Fruit fly (Drosophila melanogaster) whole organism, embryonic: ENCODE results near the gene CG15332.

Experiments used
- Atf6 ChIP-seq: fragments of 200-800 bp; sonication (Bioruptor generic); IDR thresholded peaks from 2 replicates; pipeline ENCODE4 v1.3.6; 2022; ENCODE audit warnings: missing biosample characterization, missing genetic modification characterization
- CG10147 ChIP-seq: fragments of 200-800 bp; sonication (Bioruptor generic); optimal IDR thresholded peaks from 2 replicates; lab custom pipeline; 2019; ENCODE audit warnings: missing biosample characterization, mild to moderate bottlenecking, missing genetic modification characterization, moderate library complexity
- CG10274 ChIP-seq: fragments of 200-800 bp; sonication (Bioruptor generic); optimal IDR thresholded peaks from 3 replicates; lab custom pipeline; 2017; ENCODE audit warnings: missing biosample characterization, mild to moderate bottlenecking, missing genetic modification characterization
- CG11247 ChIP-seq: fragments of 200-800 bp; sonication (Bioruptor generic); IDR thresholded peaks from 2 replicates; pipeline ENCODE4 v1.3.6; 2022; ENCODE audit warnings: missing biosample characterization, missing genetic modification characterization
- CG11696 ChIP-seq: fragments of 200-800 bp; sonication (Bioruptor generic); IDR thresholded peaks from 2 replicates; pipeline ENCODE4 v1.3.6; 2022; ENCODE audit warnings: missing biosample characterization, missing genetic modification characterization
- CG11723 ChIP-seq: fragments of 200-800 bp; sonication (Bioruptor generic); optimal IDR thresholded peaks from 2 replicates; lab custom pipeline; 2017; ENCODE audit warnings: missing biosample characterization, mild to moderate bottlenecking, missing genetic modification characterization
- CG12236 ChIP-seq: fragments of 200-800 bp; sonication (Bioruptor generic); optimal IDR thresholded peaks from 2 replicates; lab custom pipeline; 2016; ENCODE audit warnings: missing biosample characterization, missing genetic modification characterization
- CG12769 ChIP-seq: fragments of 200-800 bp; sonication (Bioruptor generic); optimal IDR thresholded peaks from 2 replicates; lab custom pipeline; 2019; ENCODE audit warnings: missing biosample characterization, mild to moderate bottlenecking, missing genetic modification characterization, moderate library complexity
- CG13287 ChIP-seq: fragments of 200-800 bp; sonication (Bioruptor generic); IDR thresholded peaks from 2 replicates; pipeline ENCODE4 v1.3.6; 2022; ENCODE audit warnings: missing biosample characterization, missing genetic modification characterization; ENCODE audit not compliant: partially characterized antibody
- CG15011 ChIP-seq: fragments of 200-800 bp; sonication (Bioruptor generic); optimal IDR thresholded peaks from 3 replicates; lab custom pipeline; 2018; ENCODE audit warnings: missing biosample characterization, mild to moderate bottlenecking, missing genetic modification characterization
- CG15073 ChIP-seq: fragments of 200-800 bp; sonication (Bioruptor generic); optimal IDR thresholded peaks from 2 replicates; lab custom pipeline; 2016; ENCODE audit warnings: missing biosample characterization, missing genetic modification characterization
- CG15269 ChIP-seq: fragments of 200-800 bp; sonication (Bioruptor generic); optimal IDR thresholded peaks from 2 replicates; lab custom pipeline; 2018; ENCODE audit warnings: missing biosample characterization, mild to moderate bottlenecking, missing genetic modification characterization, moderate library complexity
- CG15514 ChIP-seq: fragments of 200-800 bp; sonication (Bioruptor generic); optimal IDR thresholded peaks from 3 replicates; lab custom pipeline; 2017; ENCODE audit warnings: missing biosample characterization, missing genetic modification characterization, mild to moderate bottlenecking, moderate library complexity, missing genetic modification reagents
- CG1603 ChIP-seq: fragments of 200-800 bp; sonication (Bioruptor generic); optimal IDR thresholded peaks from 2 replicates; lab custom pipeline; 2019; ENCODE audit warnings: missing biosample characterization, mild to moderate bottlenecking, missing genetic modification characterization, moderate library complexity
- CG17385 ChIP-seq: fragments of 200-800 bp; sonication (Bioruptor generic); optimal IDR thresholded peaks from 3 replicates; lab custom pipeline; 2018; ENCODE audit warnings: missing biosample characterization, mild to moderate bottlenecking, missing genetic modification characterization
- CG17612 ChIP-seq: fragments of 200-800 bp; sonication (Bioruptor generic); IDR thresholded peaks from 2 replicates; pipeline ENCODE4 v1.3.6; 2022; ENCODE audit warnings: missing biosample characterization, missing genetic modification characterization
- CG18476 ChIP-seq: fragments of 200-800 bp; sonication (Bioruptor generic); optimal IDR thresholded peaks from 2 replicates; lab custom pipeline; 2016; ENCODE audit warnings: missing biosample characterization, mild to moderate bottlenecking, missing genetic modification characterization
- CG2116 ChIP-seq: fragments of 200-800 bp; sonication (Bioruptor generic); optimal IDR thresholded peaks from 3 replicates; lab custom pipeline; 2018; ENCODE audit warnings: missing biosample characterization, mild to moderate bottlenecking, missing genetic modification characterization
- CG31388 ChIP-seq: fragments of 200-800 bp; sonication (Bioruptor generic); optimal IDR thresholded peaks from 2 replicates; lab custom pipeline; 2016; ENCODE audit warnings: missing biosample characterization, missing genetic modification characterization
- CG3838 ChIP-seq: fragments of 200-800 bp; sonication (Bioruptor generic); optimal IDR thresholded peaks from 3 replicates; lab custom pipeline; 2016; ENCODE audit warnings: missing biosample characterization, missing genetic modification characterization
- CG3847 ChIP-seq: fragments of 200-800 bp; sonication (Bioruptor generic); IDR thresholded peaks from 2 replicates; pipeline ENCODE4 v1.3.6; 2022; ENCODE audit warnings: missing biosample characterization, missing genetic modification characterization
- CG6254 ChIP-seq: fragments of 200-800 bp; sonication (Bioruptor generic); optimal IDR thresholded peaks from 3 replicates; lab custom pipeline; 2017; ENCODE audit warnings: mild to moderate bottlenecking, missing biosample characterization, missing genetic modification reagents, missing genetic modification characterization
- CG6654 ChIP-seq: fragments of 200-800 bp; sonication (Bioruptor generic); optimal IDR thresholded peaks from 2 replicates; lab custom pipeline; 2017; ENCODE audit warnings: missing biosample characterization, mild to moderate bottlenecking, missing genetic modification characterization
- CG6683 ChIP-seq: fragments of 200-800 bp; sonication (Bioruptor generic); optimal IDR thresholded peaks from 2 replicates; lab custom pipeline; 2017; ENCODE audit warnings: missing biosample characterization, mild to moderate bottlenecking, missing genetic modification characterization, missing genetic modification reagents
- CG7271 ChIP-seq: fragments of 200-800 bp; sonication (Bioruptor generic); optimal IDR thresholded peaks from 2 replicates; lab custom pipeline; 2018; ENCODE audit warnings: missing biosample characterization, mild to moderate bottlenecking, missing genetic modification characterization, moderate library complexity
- CG8089 ChIP-seq: fragments of 200-800 bp; sonication (Bioruptor generic); optimal IDR thresholded peaks from 3 replicates; lab custom pipeline; 2016; ENCODE audit warnings: missing biosample characterization, missing genetic modification characterization
- CG8281 ChIP-seq: fragments of 200-800 bp; sonication (Bioruptor generic); optimal IDR thresholded peaks from 2 replicates; lab custom pipeline; 2018; ENCODE audit warnings: missing biosample characterization, mild to moderate bottlenecking, missing genetic modification characterization, moderate library complexity
- CG8944 ChIP-seq: fragments of 200-800 bp; sonication (Bioruptor generic); optimal IDR thresholded peaks from 3 replicates; lab custom pipeline; 2016; ENCODE audit warnings: missing biosample characterization, missing genetic modification characterization
- CoRest ChIP-seq: fragments of 200-800 bp; sonication (Bioruptor generic); optimal IDR thresholded peaks from 3 replicates; lab custom pipeline; 2018; ENCODE audit warnings: missing biosample characterization, mild to moderate bottlenecking, missing genetic modification characterization, moderate library complexity
- Ets97D ChIP-seq: fragments of 200-800 bp; sonication (Bioruptor generic); optimal IDR thresholded peaks from 3 replicates; lab custom pipeline; 2016; ENCODE audit warnings: missing biosample characterization, missing genetic modification characterization
- Fer1 ChIP-seq: fragments of 200-800 bp; sonication (Bioruptor generic); optimal IDR thresholded peaks from 2 replicates; lab custom pipeline; 2017; ENCODE audit warnings: missing biosample characterization, mild to moderate bottlenecking, missing genetic modification characterization
- HLH4C ChIP-seq: fragments of 200-800 bp; sonication (Bioruptor generic); IDR thresholded peaks from 3 replicates; pipeline ENCODE4 v1.3.6; 2022; ENCODE audit warnings: missing biosample characterization, missing genetic modification characterization; ENCODE audit not compliant: partially characterized antibody
- NK7.1 ChIP-seq: fragments of 200-800 bp; sonication (Bioruptor generic); optimal IDR thresholded peaks from 3 replicates; lab custom pipeline; 2016; ENCODE audit warnings: missing biosample characterization, missing genetic modification characterization
- Opbp ChIP-seq: fragments of 200-800 bp; sonication (Bioruptor generic); IDR thresholded peaks from 3 replicates; pipeline ENCODE4 v1.3.6; 2022; ENCODE audit warnings: missing biosample characterization, missing genetic modification characterization; ENCODE audit not compliant: partially characterized antibody
- Optix ChIP-seq: fragments of 200-800 bp; sonication (Bioruptor generic); IDR thresholded peaks from 3 replicates; pipeline ENCODE4 v1.3.6; 2022; ENCODE audit warnings: missing biosample characterization, missing genetic modification characterization
- bcd ChIP-seq: fragments of 200-800 bp; sonication (Bioruptor generic); optimal IDR thresholded peaks from 2 replicates; lab custom pipeline; 2017; ENCODE audit warnings: missing biosample characterization, mild to moderate bottlenecking, missing genetic modification characterization
- cato ChIP-seq: fragments of 200-800 bp; sonication (Bioruptor generic); optimal IDR thresholded peaks from 2 replicates; lab custom pipeline; 2016; ENCODE audit warnings: missing biosample characterization, missing genetic modification characterization, borderline replicate concordance
- chif ChIP-seq, 2 experiments: fragments of 200-800 bp; sonication (Bioruptor generic); optimal IDR thresholded peaks; 3 replicates each; lab custom pipeline; 2016; ENCODE audit warnings: missing biosample characterization in 2 of 2, missing genetic modification characterization in 2 of 2
- cwo ChIP-seq: fragments of 200-800 bp; sonication (Bioruptor generic); optimal IDR thresholded peaks from 3 replicates; lab custom pipeline; 2017; ENCODE audit warnings: missing biosample characterization, missing genetic modification characterization, mild to moderate bottlenecking, moderate library complexity, missing genetic modification reagents
- fd96Cb ChIP-seq: fragments of 200-800 bp; sonication (Bioruptor generic); optimal IDR thresholded peaks from 2 replicates; lab custom pipeline; 2018; ENCODE audit warnings: missing biosample characterization, mild to moderate bottlenecking, missing genetic modification characterization, moderate library complexity
- gem ChIP-seq: fragments of 200-800 bp; sonication (Bioruptor generic); optimal IDR thresholded peaks from 2 replicates; lab custom pipeline; 2019; ENCODE audit warnings: missing biosample characterization, mild to moderate bottlenecking, missing genetic modification characterization, moderate library complexity
- jumu ChIP-seq: fragments of 200-800 bp; sonication (Bioruptor generic); optimal IDR thresholded peaks from 3 replicates; lab custom pipeline; 2016; ENCODE audit warnings: missing biosample characterization, missing genetic modification characterization
- lola ChIP-seq, 3 experiments: fragments of >200 bp in 2 of 3; fragments of 200-800 bp in 1 of 3; sonication (Bioruptor generic) in 1 of 3; optimal IDR thresholded peaks; 2 replicates each; lab custom pipeline; 2017 to 2019; ENCODE audit warnings: missing biosample characterization in 3 of 3, missing genetic modification characterization in 3 of 3, mild to moderate bottlenecking in 1 of 3, moderate library complexity in 1 of 3
- mam ChIP-seq: fragments of 200-800 bp; sonication (Bioruptor generic); optimal IDR thresholded peaks from 3 replicates; lab custom pipeline; 2016; ENCODE audit warnings: missing biosample characterization, missing genetic modification characterization
- odd ChIP-seq: fragments of 200-800 bp; sonication (Bioruptor generic); optimal IDR thresholded peaks from 2 replicates; lab custom pipeline; 2017; ENCODE audit warnings: missing biosample characterization, mild to moderate bottlenecking, missing genetic modification characterization
- pb ChIP-seq: fragments of 200-800 bp; sonication (Bioruptor generic); optimal IDR thresholded peaks from 3 replicates; lab custom pipeline; 2016; ENCODE audit warnings: missing biosample characterization, missing genetic modification characterization
- pros ChIP-seq: fragments of 200-800 bp; sonication (Bioruptor generic); optimal IDR thresholded peaks from 3 replicates; lab custom pipeline; 2019; ENCODE audit warnings: missing biosample characterization, mild to moderate bottlenecking, missing genetic modification characterization, moderate library complexity
- sob ChIP-seq: fragments of 200-800 bp; sonication (Bioruptor generic); IDR thresholded peaks from 2 replicates; pipeline ENCODE4 v1.3.6; 2022; ENCODE audit warnings: missing biosample characterization, missing genetic modification characterization
- vfl ChIP-seq: fragments of 200-800 bp; sonication (Bioruptor generic); optimal IDR thresholded peaks from 2 replicates; lab custom pipeline; 2016; ENCODE audit warnings: missing biosample characterization, missing genetic modification characterization
- wor ChIP-seq: fragments of 200-800 bp; sonication (Bioruptor generic); IDR thresholded peaks from 2 replicates; pipeline ENCODE4 v1.3.6; 2022; ENCODE audit warnings: missing biosample characterization, missing genetic modification characterization

CG15332 gene

dm6 chrX:7946858-7947313 is 8.9 kb downstream of the CG15332 start, which contains the start of gene orion (continued):
- TF ChIP-seq fd96Cb (tag; lab: Kevin White, UChicago) = no peak
- no peak for TF ChIP-seq cwo (GFP tag; lab: Kevin White, UChicago)
- no peak for TF ChIP-seq CG17385 (GFP tag; lab: Kevin White, UChicago)
- TF ChIP-seq NK7.1 (GFP tag; lab: Kevin White, UChicago) = no peak
- TF ChIP-seq CG2116 = peak; percentile 42
- no peak for TF ChIP-seq mam (GFP tag; lab: Kevin White, UChicago)
- no peak for TF ChIP-seq jumu (GFP tag; lab: Kevin White, UChicago)
- TF ChIP-seq CG8281 (tag; lab: Kevin White, UChicago) = no peak
- peak; percentile 98 for TF ChIP-seq CG6254 (GFP tag; lab: Kevin White, UChicago)
- TF ChIP-seq CG7271 (tag; lab: Kevin White, UChicago) = no peak
- peak; percentile 84; the same call in 2 of the 3 replicates for TF ChIP-seq Opbp (GFP tag; lab: Robert Waterston, UW)
- no peak for TF ChIP-seq Ets97D (GFP tag; lab: Kevin White, UChicago)
- no peak for TF ChIP-seq pb
- peak; percentile 68 for TF ChIP-seq CG3838 (GFP tag; lab: Kevin White, UChicago)
- no peak for TF ChIP-seq wor (GFP tag; lab: Robert Waterston, UW)
- no peak for TF ChIP-seq cato (GFP tag; lab: Kevin White, UChicago)
- no peak for TF ChIP-seq CG15269 (tag; lab: Kevin White, UChicago)
- peak; percentile 86 for TF ChIP-seq CG13287
- no peak for TF ChIP-seq CG10274 (GFP tag; lab: Kevin White, UChicago)
- TF ChIP-seq lola (GFP tag; optimal IDR thresholded peaks at IDR 0.05; lab: Kevin White, UChicago) = no peak
- TF ChIP-seq CG6654 (GFP tag; lab: Kevin White, UChicago) = no peak
- TF ChIP-seq Fer1 (GFP tag; lab: Kevin White, UChicago) = peak; percentile 58
- TF ChIP-seq CG15514 (GFP tag; lab: Kevin White, UChicago) = peak; percentile 55
- TF ChIP-seq CG3847 (GFP tag; lab: Robert Waterston, UW) = peak; percentile 32; the same call in 1 of the 2 replicates
- no peak for TF ChIP-seq CG8089
- no peak for TF ChIP-seq CG18476 (GFP tag; lab: Kevin White, UChicago)
- TF ChIP-seq CG10147 (GFP tag; lab: Kevin White, UChicago) = no peak
- TF ChIP-seq HLH4C (GFP tag; lab: Robert Waterston, UW) = peak; percentile 72
- no peak for TF ChIP-seq odd (GFP tag; lab: Kevin White, UChicago)
- TF ChIP-seq CG12236 = no peak
- TF ChIP-seq sob = peak; percentile 56
- no peak for TF ChIP-seq CG15011
- no peak for TF ChIP-seq CG15073 (GFP tag; lab: Kevin White, UChicago)
- no peak for TF ChIP-seq chif (GFP tag; optimal IDR thresholded peaks at IDR 0.05; lab: Kevin White, UChicago)
- no peak for TF ChIP-seq CG1603 (tag; lab: Kevin White, UChicago)
- no peak for TF ChIP-seq CG6683 (GFP tag; lab: Kevin White, UChicago)
- no peak for TF ChIP-seq CG11247 (GFP tag; lab: Robert Waterston, UW)
- peak; percentile 53; the same call in 1 of the 3 replicates for TF ChIP-seq Optix
- no peak for TF ChIP-seq CG8944 (GFP tag; lab: Kevin White, UChicago)
- peak; percentile 32; the same call in 1 of the 2 replicates for TF ChIP-seq Atf6 (GFP tag; lab: Robert Waterston, UW)
- TF ChIP-seq gem (tag; lab: Kevin White, UChicago) = no peak
- no peak for TF ChIP-seq CG11723 (GFP tag; lab: Kevin White, UChicago)
- TF ChIP-seq CG17612 = no peak
- TF ChIP-seq CoRest = no peak
- TF ChIP-seq CG12769 (tag; lab: Kevin White, UChicago) = no peak
- TF ChIP-seq CG11696 = no peak
- TF ChIP-seq pros (GFP tag; lab: Kevin White, UChicago) = peak; percentile 79
- TF ChIP-seq bcd (GFP tag; lab: Kevin White, UChicago) = no peak
- TF ChIP-seq vfl (GFP tag; lab: Kevin White, UChicago) = no peak
- TF ChIP-seq CG31388 (GFP tag; lab: Kevin White, UChicago) = no peak
